Fruit fly (Drosophila melanogaster): Measurements from ENCODE around the gene Unc-76.
A peak's percentile ranks its signal among the peaks of the same experiment; 100 is the strongest.

The Unc-76 gene

dm6 chrX:2070708-2071063 is 9.7 kb upstream of the Unc-76 start (continued):
- TF ChIP-seq Dek (tag; optimal IDR thresholded peaks at IDR 0.05) (peak; percentile 58), CG16813 (GFP tag; IDR thresholded peaks at IDR 0.05; ENCODE audit: partially characterized antibody) (no peak), Poxn (GFP tag; IDR thresholded peaks at IDR 0.05) (peak; percentile 22; the same call in 1 of the 2 replicates), CG1603 (tag; optimal IDR thresholded peaks at IDR 0.05) (peak; percentile 62), Eip74EF (GFP tag; optimal IDR thresholded peaks at IDR 0.05) (peak in 1 of 2 experiments; percentile 6), Gug (GFP tag; IDR thresholded peaks at IDR 0.05) (peak; percentile 63; the same call in 2 of the 4 replicates), cas (GFP tag; IDR thresholded peaks at IDR 0.05) (0 out of 2 replicates have a peak, but pooled peaks have one; percentile 53), CG13123 (GFP tag; optimal IDR thresholded peaks at IDR 0.05) (no peak), CG12659 (GFP tag; optimal IDR thresholded peaks at IDR 0.05) (peak; percentile 54), CG34422 (GFP tag; IDR thresholded peaks at IDR 0.05) (peak; percentile 66; the same call in 2 of the 3 replicates), Nf-YA (GFP tag; IDR thresholded peaks at IDR 0.05) (no peak), Dbx (GFP tag; IDR thresholded peaks at IDR 0.05) (peak; percentile 76), CG10654 (GFP tag; optimal IDR thresholded peaks at IDR 0.05) (peak; percentile 12), seq (GFP tag; IDR thresholded peaks at IDR 0.05) (peak; percentile 66), CHES-1-like (GFP tag; optimal IDR thresholded peaks at IDR 0.05) (peak; percentile 36), Dref (GFP tag; IDR thresholded peaks at IDR 0.05) (no peak), fu2 (GFP tag; optimal IDR thresholded peaks at IDR 0.05) (peak; percentile 21), fd3F (GFP tag; optimal IDR thresholded peaks at IDR 0.05) (peak; percentile 55), CG14014 (GFP tag; IDR thresholded peaks at IDR 0.05) (peak; percentile 69), Taf1 (GFP tag; IDR thresholded peaks at IDR 0.05) (peak; percentile 66), CG18599 (GFP tag; optimal IDR thresholded peaks at IDR 0.05) (peak; percentile 80), NFAT (GFP tag; IDR thresholded peaks at IDR 0.05) (peak; percentile 68), Meics (GFP tag; optimal IDR thresholded peaks at IDR 0.05) (peak; percentile 77), CG16815 (GFP tag; optimal IDR thresholded peaks at IDR 0.05) (peak; percentile 16), lbe (GFP tag; optimal IDR thresholded peaks at IDR 0.05) (no peak), Deaf1 (tag; optimal IDR thresholded peaks at IDR 0.05) (peak; percentile 31), gsb (GFP tag; IDR thresholded peaks at IDR 0.05) (peak; percentile 50; the same call in 1 of the 2 replicates), Side (GFP tag; optimal IDR thresholded peaks at IDR 0.05) (peak; percentile 76), sisA (GFP tag; IDR thresholded peaks at IDR 0.05) (peak; percentile 69), CG1602 (GFP tag; optimal IDR thresholded peaks at IDR 0.05) (peak; percentile 14), CG3163 (GFP tag; optimal IDR thresholded peaks at IDR 0.05) (peak; percentile 46), CG2120 (GFP tag; optimal IDR thresholded peaks at IDR 0.05) (peak; percentile 70), CG7928 (GFP tag; optimal IDR thresholded peaks at IDR 0.05) (no peak), CG6791 (GFP tag; IDR thresholded peaks at IDR 0.05; ENCODE audit: partially characterized antibody) (no peak), her (GFP tag; optimal IDR thresholded peaks at IDR 0.05) (peak; percentile 72), CG32767 (GFP tag; IDR thresholded peaks at IDR 0.05) (peak; percentile 49; the same call in 1 of the 2 replicates), CG30020 (tag; optimal IDR thresholded peaks at IDR 0.05) (no peak), CG7839 (tag; optimal IDR thresholded peaks at IDR 0.05) (peak; percentile 71), Dip2 (GFP tag; IDR thresholded peaks at IDR 0.05) (no peak), sens-2 (GFP tag; IDR thresholded peaks at IDR 0.05) (no peak), ATbp (GFP tag; optimal IDR thresholded peaks at IDR 0.05) (peak; percentile 46), CG9876 (GFP tag; optimal IDR thresholded peaks at IDR 0.05) (peak; percentile 16), Blimp-1 (GFP tag; optimal IDR thresholded peaks at IDR 0.05) (peak; percentile 40), ERR (GFP tag; optimal IDR thresholded peaks at IDR 0.05) (peak; percentile 9), Xbp1 (GFP tag; optimal IDR thresholded peaks at IDR 0.05) (peak; percentile 15), CG32772 (GFP tag; IDR thresholded peaks at IDR 0.05) (peak; percentile 61), dpn (GFP tag; optimal IDR thresholded peaks at IDR 0.05) (peak; percentile 61 to 74), scrt (GFP tag; optimal IDR thresholded peaks at IDR 0.05) (peak; percentile 43), Oaz (GFP tag; IDR thresholded peaks at IDR 0.05) (peak; percentile 61), CG11247 (GFP tag; IDR thresholded peaks at IDR 0.05) (peak; percentile 55), CG13296 (GFP tag; optimal IDR thresholded peaks at IDR 0.05) (peak; percentile 68)
